Worm (Caenorhabditis elegans) whole organism, young adult: Measurements from ENCODE around the gene daf-9.

Experiments
- B0261.1 ChIP-seq: sonication (generic microtip); optimal IDR thresholded peaks from 2 replicates; lab custom pipeline; 2016; ENCODE audit warnings: mild to moderate bottlenecking, missing genetic modification characterization, moderate library complexity, missing compliant biosample characterization
- B0336.3 ChIP-seq: fragments of 200-800 bp; sonication (Bioruptor generic); IDR thresholded peaks from 2 replicates; pipeline ENCODE4 v1.3.6; 2022; ENCODE audit warnings: missing genetic modification characterization, missing compliant biosample characterization
- C17E4.6 ChIP-seq: fragments of 200-800 bp; sonication (Bioruptor generic); IDR thresholded peaks from 2 replicates; pipeline ENCODE4 v1.3.6; 2022; ENCODE audit warnings: missing genetic modification reagents, missing genetic modification characterization, missing compliant biosample characterization
- F55B11.4 ChIP-seq: sonication (generic microtip); optimal IDR thresholded peaks from 2 replicates; lab custom pipeline; 2016; ENCODE audit warnings: missing compliant biosample characterization, missing genetic modification characterization, borderline replicate concordance; ENCODE audit not compliant: insufficient read depth
- Y56A3A.18 ChIP-seq: fragments of 200-800 bp; sonication (Bioruptor generic); IDR thresholded peaks from 2 replicates; pipeline ENCODE4 v1.3.6; 2022; ENCODE audit warnings: missing genetic modification reagents, missing genetic modification characterization, missing compliant biosample characterization
- Y67H2A.10 ChIP-seq: fragments of 200-800 bp; sonication (Bioruptor generic); conservative IDR thresholded peaks from 2 replicates; pipeline ENCODE4 v1.3.6; 2022; ENCODE audit warnings: missing genetic modification reagents, missing genetic modification characterization, missing compliant biosample characterization
- Y79H2A.3 ChIP-seq: fragments of 200-800 bp; sonication (Bioruptor generic); conservative IDR thresholded peaks from 2 replicates; pipeline ENCODE4 v1.3.6; 2022; ENCODE audit warnings: missing genetic modification reagents, missing genetic modification characterization, missing compliant biosample characterization
- ama-1 ChIP-seq, 3 experiments: fragments of 150-350 bp in 1 of 3; sonication (generic microtip) in 2 of 3; optimal IDR thresholded peaks; 2 replicates each; lab custom pipeline; 2014 to 2018; ENCODE audit warnings: missing biosample characterization in 2 of 3, missing genetic modification characterization in 2 of 3, missing genetic modification reagents in 2 of 3
- aptf-2 ChIP-seq: fragments of 200-800 bp; sonication (Bioruptor generic); conservative IDR thresholded peaks from 2 replicates; pipeline ENCODE4 v1.3.6; 2022; ENCODE audit warnings: missing genetic modification reagents, missing genetic modification characterization, missing compliant biosample characterization
- attf-3 ChIP-seq: fragments of 200-800 bp; sonication (Bioruptor generic); conservative IDR thresholded peaks from 2 replicates; pipeline ENCODE4 v1.3.6; 2022; ENCODE audit warnings: missing genetic modification reagents, missing genetic modification characterization, missing compliant biosample characterization
- ceh-100 ChIP-seq: fragments of 200-800 bp; sonication (Bioruptor generic); IDR thresholded peaks from 2 replicates; pipeline ENCODE4 v1.3.6; 2022; ENCODE audit warnings: missing genetic modification reagents, missing genetic modification characterization, missing compliant biosample characterization
- ceh-40 ChIP-seq: fragments of 200-800 bp; sonication (Bioruptor generic); IDR thresholded peaks from 2 replicates; pipeline ENCODE4 v1.3.6; 2022; ENCODE audit warnings: missing genetic modification characterization, missing compliant biosample characterization
- ceh-79 ChIP-seq: sonication (generic microtip); optimal IDR thresholded peaks from 2 replicates; lab custom pipeline; 2017; ENCODE audit warnings: mild to moderate bottlenecking, missing genetic modification characterization, missing compliant biosample characterization
- dox-1 ChIP-seq: fragments of 200-800 bp; sonication (Bioruptor generic); IDR thresholded peaks from 2 replicates; pipeline ENCODE4 v1.3.6; 2022; ENCODE audit warnings: missing genetic modification reagents, missing genetic modification characterization, missing compliant biosample characterization
- dpff-1 ChIP-seq: sonication (generic microtip); optimal IDR thresholded peaks from 2 replicates; lab custom pipeline; 2017; ENCODE audit warnings: mild to moderate bottlenecking, missing genetic modification characterization, missing compliant biosample characterization
- dpl-1 ChIP-seq: fragments of 150-350 bp; optimal IDR thresholded peaks from 2 replicates; lab custom pipeline; 2014; ENCODE audit warnings: missing biosample characterization, missing genetic modification reagents, missing genetic modification characterization
- efl-1 ChIP-seq: fragments of 150-350 bp; optimal IDR thresholded peaks from 2 replicates; lab custom pipeline; 2014; ENCODE audit warnings: missing biosample characterization, missing genetic modification reagents, missing genetic modification characterization
- egl-44 ChIP-seq: fragments of 200-800 bp; sonication (Bioruptor generic); IDR thresholded peaks from 2 replicates; pipeline ENCODE4 v1.3.6; 2022; ENCODE audit warnings: missing genetic modification reagents, missing genetic modification characterization, missing compliant biosample characterization
- egrh-3 ChIP-seq: fragments of 200-800 bp; sonication (Bioruptor generic); IDR thresholded peaks from 2 replicates; pipeline ENCODE4 v1.3.6; 2022; ENCODE audit warnings: missing genetic modification reagents, missing genetic modification characterization, missing compliant biosample characterization
- hlh-12 ChIP-seq: sonication (generic microtip); optimal IDR thresholded peaks from 2 replicates; lab custom pipeline; 2016; ENCODE audit warnings: missing genetic modification characterization, missing compliant biosample characterization
- hsf-1 ChIP-seq: fragments of 200-800 bp; sonication (Bioruptor generic); IDR thresholded peaks from 2 replicates; pipeline ENCODE4 v1.3.6; 2022; ENCODE audit warnings: missing genetic modification reagents, missing genetic modification characterization, missing compliant biosample characterization
- let-526 ChIP-seq: fragments of 200-800 bp; sonication (Bioruptor generic); IDR thresholded peaks from 2 replicates; pipeline ENCODE4 v1.3.6; 2022; ENCODE audit warnings: missing genetic modification reagents, missing genetic modification characterization, missing compliant biosample characterization
- lin-26 ChIP-seq: fragments of 200-800 bp; sonication (Bioruptor generic); IDR thresholded peaks from 2 replicates; pipeline ENCODE4 v1.3.6; 2022; ENCODE audit warnings: missing genetic modification reagents, missing genetic modification characterization, missing compliant biosample characterization
- madf-3 ChIP-seq: fragments of 200-800 bp; sonication (Bioruptor generic); IDR thresholded peaks from 2 replicates; pipeline ENCODE4 v1.3.6; 2022; ENCODE audit warnings: missing genetic modification reagents, missing genetic modification characterization, missing compliant biosample characterization
- madf-6 ChIP-seq: fragments of 200-800 bp; sonication (Bioruptor generic); IDR thresholded peaks from 2 replicates; pipeline ENCODE4 v1.3.6; 2022; ENCODE audit warnings: missing genetic modification reagents, missing genetic modification characterization, missing compliant biosample characterization
- nfya-2 ChIP-seq: fragments of 200-800 bp; sonication (Bioruptor generic); IDR thresholded peaks from 2 replicates; pipeline ENCODE4 v1.3.6; 2022; ENCODE audit warnings: missing genetic modification reagents, missing genetic modification characterization, missing compliant biosample characterization
- nhr-27 ChIP-seq: fragments of 200-800 bp; sonication (Bioruptor generic); optimal IDR thresholded peaks from 2 replicates; lab custom pipeline; 2018; ENCODE audit warnings: mild to moderate bottlenecking, missing genetic modification characterization, moderate library complexity, missing compliant biosample characterization
- pbrm-1 ChIP-seq: fragments of 200-800 bp; sonication (Bioruptor generic); IDR thresholded peaks from 2 replicates; pipeline ENCODE4 v1.3.6; 2022; ENCODE audit warnings: missing genetic modification reagents, missing genetic modification characterization, missing compliant biosample characterization
- rcor-1 ChIP-seq: fragments of 200-800 bp; sonication (Bioruptor generic); IDR thresholded peaks from 2 replicates; pipeline ENCODE4 v1.3.6; 2022; ENCODE audit warnings: missing genetic modification reagents, missing genetic modification characterization, missing compliant biosample characterization
- rec-8 ChIP-seq, 2 experiments: sonication (generic microtip); optimal IDR thresholded peaks; 2 replicates each; lab custom pipeline; 2016; ENCODE audit warnings: mild to moderate bottlenecking in 2 of 2, missing genetic modification characterization in 2 of 2, missing genetic modification reagents in 2 of 2, missing genotype in 2 of 2, missing biosample characterization in 1 of 2, missing compliant biosample characterization in 1 of 2, moderate library complexity in 1 of 2
- repo-1 ChIP-seq: sonication (generic microtip); optimal IDR thresholded peaks from 2 replicates; lab custom pipeline; 2017; ENCODE audit warnings: mild to moderate bottlenecking, missing genetic modification characterization, missing compliant biosample characterization
- sea-2 ChIP-seq: fragments of 200-800 bp; sonication (Bioruptor generic); IDR thresholded peaks from 2 replicates; pipeline ENCODE4 v1.3.6; 2022; ENCODE audit warnings: missing genetic modification characterization, missing compliant biosample characterization
- snpc-1.3 ChIP-seq: sonication (generic microtip); optimal IDR thresholded peaks from 2 replicates; lab custom pipeline; 2017; ENCODE audit warnings: missing genetic modification characterization, mild to moderate bottlenecking, missing compliant biosample characterization, antibody characterized with exemption, moderate library complexity, missing genotype, missing genetic modification reagents; ENCODE audit not compliant: insufficient read depth
- snpc-3.4 ChIP-seq: sonication (generic microtip); optimal IDR thresholded peaks from 2 replicates; lab custom pipeline; 2017; ENCODE audit warnings: missing genetic modification characterization, mild to moderate bottlenecking, missing compliant biosample characterization, antibody characterized with exemption, moderate library complexity, missing genotype, missing genetic modification reagents
- tbx-9 ChIP-seq: sonication (generic microtip); optimal IDR thresholded peaks from 2 replicates; lab custom pipeline; 2016; ENCODE audit warnings: borderline replicate concordance, missing genetic modification characterization, inconsistent platforms, missing compliant biosample characterization
- zfh-2 ChIP-seq: fragments of 200-800 bp; sonication (Bioruptor generic); conservative IDR thresholded peaks from 2 replicates; pipeline ENCODE4 v1.3.6; 2022; ENCODE audit warnings: missing genetic modification reagents, missing genetic modification characterization, missing compliant biosample characterization
- ztf-26 ChIP-seq: sonication (generic microtip); optimal IDR thresholded peaks from 2 replicates; lab custom pipeline; 2017; ENCODE audit warnings: missing genetic modification characterization, missing compliant biosample characterization
- ztf-28 ChIP-seq: fragments of 200-800 bp; sonication (Bioruptor generic); IDR thresholded peaks from 2 replicates; pipeline ENCODE4 v1.3.6; 2022; ENCODE audit warnings: missing genetic modification reagents, missing genetic modification characterization, missing compliant biosample characterization

daf-9 gene

ce11 chrX:6178989-6179388, 17.7 kb upstream of the daf-9 start:
- no peak for TF ChIP-seq lin-26
- no peak for TF ChIP-seq ceh-100 (GFP tag; lab: Robert Waterston, UW)
- no peak for TF ChIP-seq snpc-1.3
- no peak for TF ChIP-seq egrh-3 (GFP tag; lab: Robert Waterston, UW)
- TF ChIP-seq B0261.1 (tag; lab: Kevin White, UChicago), result no peak
- no peak for TF ChIP-seq ceh-40 (GFP tag; lab: Robert Waterston, UW)
- no peak for TF ChIP-seq aptf-2 (GFP tag; lab: Robert Waterston, UW)
- no peak for TF ChIP-seq C17E4.6
- no peak for TF ChIP-seq sea-2 (GFP tag; lab: Robert Waterston, UW)
- TF ChIP-seq tbx-9 (tag; lab: Kevin White, UChicago), result no peak
- TF ChIP-seq let-526 (GFP tag; lab: Robert Waterston, UW), result no peak
- no peak for TF ChIP-seq hsf-1 (GFP tag; lab: Robert Waterston, UW)
- TF ChIP-seq attf-3, result no peak
- no peak for TF ChIP-seq efl-1 (GFP tag; lab: Kevin White, UChicago)
- no peak for TF ChIP-seq nhr-27 (tag; lab: Kevin White, UChicago)
- TF ChIP-seq dpff-1, result no peak
- TF ChIP-seq Y79H2A.3 (GFP tag; lab: Robert Waterston, UW), result no peak
- no peak for TF ChIP-seq zfh-2 (GFP tag; lab: Robert Waterston, UW)
- no peak for TF ChIP-seq repo-1 (tag; lab: Kevin White, UChicago)

- TF ChIP-seq B0261.1 (tag; lab: Kevin White, UChicago), result no peak
- TF ChIP-seq lin-26, result no peak
- TF ChIP-seq nhr-27 (tag; lab: Kevin White, UChicago), result no peak
- no peak for TF ChIP-seq rec-8 (tag; optimal IDR thresholded peaks at IDR 0.05; lab: Kevin White, UChicago)
- TF ChIP-seq, all 124 proteins: peak for 0
These were observed 16.4 kb upstream of the daf-9 start, which contains the start of gene T13C5.7 for ce11 chrX:6180293-6180692. T13C5.7 (plus strand) TSS chrX:6180593.

- no peak for TF ChIP-seq hlh-12 (tag; lab: Kevin White, UChicago)
- no peak for TF ChIP-seq B0336.3 (GFP tag; lab: Robert Waterston, UW)
- no peak for TF ChIP-seq Y67H2A.10 (GFP tag; lab: Robert Waterston, UW)
- TF ChIP-seq dpl-1, result no peak
- TF ChIP-seq nfya-2 (GFP tag; lab: Robert Waterston, UW), result no peak
- TF ChIP-seq egl-44 (GFP tag; lab: Robert Waterston, UW), result no peak
- TF ChIP-seq lin-26, result no peak
- no peak for TF ChIP-seq pbrm-1 (GFP tag; lab: Robert Waterston, UW)
- no peak for TF ChIP-seq ama-1 (optimal IDR thresholded peaks at IDR 0.05; lab: Kevin White, UChicago)
- TF ChIP-seq ama-1 (GFP tag; optimal IDR thresholded peaks at IDR 0.05; lab: Kevin White, UChicago), result no peak
- TF ChIP-seq hsf-1 (GFP tag; lab: Robert Waterston, UW), result no peak
- no peak for TF ChIP-seq ztf-28 (GFP tag; lab: Robert Waterston, UW)
- no peak for TF ChIP-seq Y56A3A.18 (GFP tag; lab: Robert Waterston, UW)
- no peak for TF ChIP-seq madf-3
- no peak for TF ChIP-seq madf-6 (GFP tag; lab: Robert Waterston, UW)
- TF ChIP-seq ztf-26 (tag; lab: Kevin White, UChicago), result no peak
- no peak for TF ChIP-seq snpc-3.4 (tag; lab: Kevin White, UChicago)
These were observed 12.0 kb upstream of the daf-9 start, which contains the start of gene T13C5.2 for ce11 chrX:6184709-6185108. T13C5.2 (plus strand) TSS chrX:6185009.

ce11 chrX:6187848-6188247, 8.9 kb upstream of the daf-9 start, which contains the start of gene T13C5.10:
T13C5.10 (plus strand) TSS chrX:6188148.
- TF ChIP-seq egrh-3 (GFP tag; lab: Robert Waterston, UW) (no peak), ceh-79 (tag; lab: Kevin White, UChicago) (no peak), B0336.3 (GFP tag; lab: Robert Waterston, UW) (no peak), dox-1 (no peak), rcor-1 (GFP tag; lab: Robert Waterston, UW) (no peak), lin-26 (no peak), F55B11.4 (tag; lab: Kevin White, UChicago) (no peak)
- TF ChIP-seq, all 124 proteins: peak for 0
